Fruit fly (Drosophila melanogaster): ENCODE results near the gene Dad1.
A peak's percentile ranks its signal among the peaks of the same experiment; 100 is the strongest.

Dad1 gene

DNA sequence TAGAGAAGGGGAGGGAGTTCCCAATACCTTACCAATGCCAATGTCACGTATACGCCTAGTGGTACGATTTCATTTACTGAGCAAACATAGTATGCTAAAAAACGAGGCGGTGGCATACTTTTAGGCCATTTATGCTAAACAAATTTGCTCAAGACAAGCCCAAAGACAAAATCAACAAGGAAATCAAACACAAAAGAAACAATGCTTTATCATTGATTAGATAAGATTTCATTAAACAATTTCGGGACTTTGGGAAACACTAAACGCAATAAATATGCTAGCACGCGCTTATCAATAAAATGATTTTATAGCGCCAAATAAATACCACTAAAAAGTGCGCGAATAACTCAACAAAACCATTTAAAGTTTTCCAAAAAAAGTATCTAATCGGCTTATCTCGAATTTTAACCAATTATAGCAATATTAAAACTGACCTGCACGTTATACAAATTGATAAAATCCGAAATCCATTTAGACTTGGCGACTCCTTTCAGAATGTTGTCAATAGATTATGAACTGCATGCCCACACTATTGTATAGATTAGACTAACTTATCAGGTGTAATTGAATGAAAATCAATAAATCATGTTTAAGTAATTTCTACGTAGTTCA lies 33.3 kb downstream of the Dad1 start:
- TF ChIP-seq kay (GFP tag; ENCODE audit: borderline replicate concordance) (peak; percentile 56), CG1620 (GFP tag; optimal IDR thresholded peaks at IDR 0.05) (no peak)

dm6 chr2L:8346260-8346659 lies 37.7 kb downstream of the Dad1 start, which contains the start of gene CG7778:
Gene CG7778 (plus strand): TSS chr2L:8346620.
- TF ChIP-seq cic (GFP tag; optimal IDR thresholded peaks at IDR 0.05): no peak
- TF ChIP-seq CG7101 (tag; optimal IDR thresholded peaks at IDR 0.05): no peak
- no peak for TF ChIP-seq pad (GFP tag; optimal IDR thresholded peaks at IDR 0.05)
- TF ChIP-seq Crg-1 (GFP tag; optimal IDR thresholded peaks at IDR 0.05): no peak
- no peak for TF ChIP-seq tj (GFP tag; optimal IDR thresholded peaks at IDR 0.05)
- TF ChIP-seq CG12768 (GFP tag; optimal IDR thresholded peaks at IDR 0.05): no peak
- TF ChIP-seq bab1 (GFP tag; optimal IDR thresholded peaks at IDR 0.05): no peak

DNA sequence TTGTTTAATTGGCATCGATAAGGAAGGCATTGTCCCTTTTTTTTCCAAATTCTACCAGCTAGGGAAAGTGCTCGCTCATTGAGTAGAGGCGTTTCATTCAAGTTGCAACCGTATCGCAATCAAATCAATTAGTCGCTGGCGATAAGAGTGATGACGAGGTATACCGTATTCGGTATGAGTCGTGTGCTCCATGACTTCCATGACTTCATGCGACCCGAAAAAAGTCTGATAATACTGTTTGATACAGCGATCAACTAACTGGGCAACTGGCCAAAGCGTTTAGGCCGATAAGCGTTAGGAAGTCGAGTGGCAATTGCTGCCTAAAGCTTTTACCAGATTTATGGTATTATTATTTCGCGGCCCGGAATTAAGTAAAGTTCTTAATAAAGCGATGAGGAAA lies 39.4 kb downstream of the Dad1 start:
- TF ChIP-seq cic (GFP tag; optimal IDR thresholded peaks at IDR 0.05) (peak; percentile 71), pad (GFP tag; optimal IDR thresholded peaks at IDR 0.05) (no peak), CG7045 (GFP tag; optimal IDR thresholded peaks at IDR 0.05) (no peak), toe (GFP tag; optimal IDR thresholded peaks at IDR 0.05) (no peak), CG1620 (GFP tag; optimal IDR thresholded peaks at IDR 0.05) (no peak), Crg-1 (GFP tag; optimal IDR thresholded peaks at IDR 0.05) (no peak), Hr96 (GFP tag; optimal IDR thresholded peaks at IDR 0.05) (no peak)

- no peak for TF ChIP-seq CG12768 (GFP tag; optimal IDR thresholded peaks at IDR 0.05)
- TF ChIP-seq cnc (optimal IDR thresholded peaks at IDR 0.05): no peak
- TF ChIP-seq CG33017 (tag; optimal IDR thresholded peaks at IDR 0.05): no peak
- TF ChIP-seq Clk (GFP tag; optimal IDR thresholded peaks at IDR 0.05): no peak
- TF ChIP-seq CG5204 (GFP tag; optimal IDR thresholded peaks at IDR 0.05): no peak
- TF ChIP-seq CG7045 (GFP tag; optimal IDR thresholded peaks at IDR 0.05): no peak
- no peak for TF ChIP-seq kay (GFP tag; ENCODE audit: borderline replicate concordance)
- no peak for TF ChIP-seq CG14711 (tag; optimal IDR thresholded peaks at IDR 0.05)
- TF ChIP-seq toe (GFP tag; optimal IDR thresholded peaks at IDR 0.05): no peak
- no peak for TF ChIP-seq cic (GFP tag; optimal IDR thresholded peaks at IDR 0.05)
- no peak for TF ChIP-seq CG11617 (GFP tag; optimal IDR thresholded peaks at IDR 0.05)
- no peak for TF ChIP-seq CG7101 (tag; optimal IDR thresholded peaks at IDR 0.05)
- no peak for TF ChIP-seq CG1620 (GFP tag; optimal IDR thresholded peaks at IDR 0.05)
- no peak for TF ChIP-seq Crg-1 (GFP tag; optimal IDR thresholded peaks at IDR 0.05)
- TF ChIP-seq Hr96 (GFP tag; optimal IDR thresholded peaks at IDR 0.05): no peak
- TF ChIP-seq pad (GFP tag; optimal IDR thresholded peaks at IDR 0.05): no peak
- no peak for TF ChIP-seq bab1 (GFP tag; optimal IDR thresholded peaks at IDR 0.05)
- TF ChIP-seq tj (GFP tag; optimal IDR thresholded peaks at IDR 0.05): no peak
- TF ChIP-seq Mnt (GFP tag; optimal IDR thresholded peaks at IDR 0.05): no peak
Measured at dm6 chr2L:8342395-8342794, 41.5 kb downstream of the Dad1 start, which contains the start of gene CG14273. Gene CG14273 (plus strand): TSS chr2L:8342695.

- TF ChIP-seq Crg-1 (GFP tag; optimal IDR thresholded peaks at IDR 0.05) (no peak), CG1620 (GFP tag; optimal IDR thresholded peaks at IDR 0.05) (no peak), bab1 (GFP tag; optimal IDR thresholded peaks at IDR 0.05) (no peak), cic (GFP tag; optimal IDR thresholded peaks at IDR 0.05) (no peak), CG33017 (tag; optimal IDR thresholded peaks at IDR 0.05) (no peak), tj (GFP tag; optimal IDR thresholded peaks at IDR 0.05) (no peak), CG12768 (GFP tag; optimal IDR thresholded peaks at IDR 0.05) (no peak), CG11617 (GFP tag; optimal IDR thresholded peaks at IDR 0.05) (no peak), ovo (GFP tag; optimal IDR thresholded peaks at IDR 0.05) (no peak), Mnt (GFP tag; optimal IDR thresholded peaks at IDR 0.05) (no peak), kay (GFP tag; ENCODE audit: borderline replicate concordance) (no peak), Clk (GFP tag; optimal IDR thresholded peaks at IDR 0.05) (no peak), pad (GFP tag; optimal IDR thresholded peaks at IDR 0.05) (no peak)
Measured at dm6 chr2L:8339751-8340349, 44.1 kb downstream of the Dad1 start.

DNA sequence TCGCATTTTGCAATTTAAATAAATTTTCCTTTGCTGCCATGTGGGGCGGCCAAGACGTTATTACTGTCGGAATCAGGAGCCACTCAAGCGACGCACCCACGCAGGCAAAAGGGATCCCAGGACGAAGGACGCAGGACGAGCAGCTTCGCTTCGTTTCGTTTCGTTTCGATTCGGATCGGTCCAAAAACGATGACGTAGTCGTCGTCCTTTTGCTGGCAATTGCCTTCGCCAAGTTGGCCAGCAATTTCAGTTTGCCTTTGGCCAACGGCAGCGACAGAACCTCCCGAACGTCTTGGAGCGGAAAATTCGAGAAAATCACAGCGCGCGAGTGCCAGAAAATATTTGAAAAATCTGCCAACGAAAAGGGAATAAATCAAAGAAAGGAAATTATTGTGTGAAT lies 45.9 kb downstream of the Dad1 start, which contains the start of gene witty:
TSS of gene witty (plus strand) at position 249 of the 400 bp plus-strand sequence.
- TF ChIP-seq CG1620 (GFP tag; optimal IDR thresholded peaks at IDR 0.05) (no peak), CG14711 (tag; optimal IDR thresholded peaks at IDR 0.05) (no peak), Crg-1 (GFP tag; optimal IDR thresholded peaks at IDR 0.05) (no peak), tj (GFP tag; optimal IDR thresholded peaks at IDR 0.05) (no peak), kay (GFP tag; ENCODE audit: borderline replicate concordance) (no peak), toe (GFP tag; optimal IDR thresholded peaks at IDR 0.05) (no peak), Hr96 (GFP tag; optimal IDR thresholded peaks at IDR 0.05) (no peak), Clk (GFP tag; optimal IDR thresholded peaks at IDR 0.05) (no peak), pad (GFP tag; optimal IDR thresholded peaks at IDR 0.05) (no peak), cic (GFP tag; optimal IDR thresholded peaks at IDR 0.05) (no peak), CG11617 (GFP tag; optimal IDR thresholded peaks at IDR 0.05) (no peak), CG7045 (GFP tag; optimal IDR thresholded peaks at IDR 0.05) (no peak)

DNA sequence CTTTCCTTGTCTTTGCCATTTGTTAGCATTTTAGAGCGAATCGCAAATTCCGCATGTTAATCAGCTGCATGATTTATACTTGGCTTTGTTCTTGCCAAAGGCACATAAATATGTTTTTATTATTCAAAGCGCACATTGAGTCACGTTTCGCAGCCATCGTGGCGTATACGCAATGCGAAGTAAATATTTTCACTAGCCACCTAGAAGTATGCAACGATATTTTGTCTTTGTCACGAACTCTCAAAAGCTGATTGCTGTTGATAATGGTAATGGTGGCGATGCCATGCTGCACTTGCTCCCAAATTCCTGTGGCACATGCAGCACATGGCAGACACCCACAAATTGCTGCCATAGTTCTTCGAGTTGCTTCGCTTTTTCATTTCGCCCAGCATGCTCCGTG lies 49.2 kb downstream of the Dad1 start:
- peak; percentile 20 for TF ChIP-seq bab1 (GFP tag; optimal IDR thresholded peaks at IDR 0.05)
- no peak for TF ChIP-seq CG33017 (tag; optimal IDR thresholded peaks at IDR 0.05)
